Worm (Caenorhabditis elegans): ENCODE measurements around the gene C08F1.8.
"Not testable (repeated sequence)": the region's sequence is repeated elsewhere in the genome, so short reads cannot be mapped to it uniquely, and the experiment has no call there.

- not testable (repeated sequence) for TF ChIP-seq lsy-2 (tag; optimal IDR thresholded peaks at IDR 0.05); nhr-237 (tag; optimal IDR thresholded peaks at IDR 0.05); nhr-28 (tag; optimal IDR thresholded peaks at IDR 0.05); unc-39 (tag; optimal IDR thresholded peaks at IDR 0.05); pha-4 (tag; optimal IDR thresholded peaks at IDR 0.05); elt-3 (tag; optimal IDR thresholded peaks at IDR 0.05); unc-62 (GFP tag; optimal IDR thresholded peaks at IDR 0.05); ztf-11 (tag; optimal IDR thresholded peaks at IDR 0.05); nhr-76 (tag; optimal IDR thresholded peaks at IDR 0.05); flh-1 (GFP tag; optimal IDR thresholded peaks at IDR 0.05); sem-2 (GFP tag; optimal IDR thresholded peaks at IDR 0.05); snpc-4 (tag; optimal IDR thresholded peaks at IDR 0.05); ces-1 (GFP tag; optimal IDR thresholded peaks at IDR 0.05); mep-1 (tag; optimal IDR thresholded peaks at IDR 0.05)
Observed at ce11 chrII:1824329-1824728, 16.2 kb upstream of the C08F1.8 start, which contains the start of gene math-41.

Measured in whole organism, mixed stage, embryonic.